Worm (Caenorhabditis elegans) whole organism, young adult: Measurements from ENCODE around the gene C56G2.4.

Experiments
- B0035.1 ChIP-seq: sonication (generic microtip); optimal IDR thresholded peaks from 2 replicates; lab custom pipeline; 2016; ENCODE audit warnings: missing genetic modification characterization, mild to moderate bottlenecking, missing compliant biosample characterization, missing genotype, missing genetic modification reagents
- C06A6.2 ChIP-seq: fragments of 200-800 bp; sonication (Bioruptor generic); conservative IDR thresholded peaks from 2 replicates; pipeline ENCODE4 v1.3.6; 2022; ENCODE audit warnings: missing genetic modification characterization, missing compliant biosample characterization
- C17E4.6 ChIP-seq: fragments of 200-800 bp; sonication (Bioruptor generic); IDR thresholded peaks from 2 replicates; pipeline ENCODE4 v1.3.6; 2022; ENCODE audit warnings: missing genetic modification reagents, missing genetic modification characterization, missing compliant biosample characterization
- F33H1.4 ChIP-seq: fragments of 200-800 bp; sonication (Bioruptor generic); IDR thresholded peaks from 2 replicates; pipeline ENCODE4 v1.3.6; 2022; ENCODE audit warnings: missing genetic modification reagents, missing genetic modification characterization, missing compliant biosample characterization
- F37B4.10 ChIP-seq: fragments of 200-800 bp; sonication (Bioruptor generic); IDR thresholded peaks from 2 replicates; pipeline ENCODE4 v1.3.6; 2022; ENCODE audit warnings: missing genetic modification characterization, missing compliant biosample characterization
- F52B5.7 ChIP-seq: sonication (generic microtip); optimal IDR thresholded peaks from 2 replicates; lab custom pipeline; 2016; ENCODE audit warnings: mild to moderate bottlenecking, missing genetic modification characterization, missing compliant biosample characterization
- K11D2.4 ChIP-seq: fragments of 200-800 bp; sonication (Bioruptor generic); IDR thresholded peaks from 2 replicates; pipeline ENCODE4 v1.3.6; 2022; ENCODE audit warnings: missing genetic modification reagents, missing genetic modification characterization, missing compliant biosample characterization
- K12H6.12 ChIP-seq: fragments of 200-800 bp; sonication (Bioruptor generic); optimal IDR thresholded peaks from 2 replicates; lab custom pipeline; 2018; ENCODE audit warnings: mild to moderate bottlenecking, missing genetic modification characterization, missing compliant biosample characterization
- Y56A3A.18 ChIP-seq: fragments of 200-800 bp; sonication (Bioruptor generic); IDR thresholded peaks from 2 replicates; pipeline ENCODE4 v1.3.6; 2022; ENCODE audit warnings: missing genetic modification reagents, missing genetic modification characterization, missing compliant biosample characterization
- ZK185.1 ChIP-seq: sonication (generic microtip); optimal IDR thresholded peaks from 2 replicates; lab custom pipeline; 2016; ENCODE audit warnings: mild to moderate bottlenecking, missing genetic modification characterization, missing compliant biosample characterization; ENCODE audit not compliant: poor library complexity, severe bottlenecking
- aptf-2 ChIP-seq: fragments of 200-800 bp; sonication (Bioruptor generic); conservative IDR thresholded peaks from 2 replicates; pipeline ENCODE4 v1.3.6; 2022; ENCODE audit warnings: missing genetic modification reagents, missing genetic modification characterization, missing compliant biosample characterization
- aptf-3 ChIP-seq: fragments of 200-800 bp; sonication (Bioruptor generic); IDR thresholded peaks from 2 replicates; pipeline ENCODE4 v1.3.6; 2022; ENCODE audit warnings: missing genetic modification characterization, missing compliant biosample characterization
- bed-1 ChIP-seq: fragments of 200-800 bp; sonication (Bioruptor generic); IDR thresholded peaks from 2 replicates; pipeline ENCODE4 v1.3.6; 2022; ENCODE audit warnings: missing genetic modification reagents, missing genetic modification characterization, missing compliant biosample characterization
- bed-2 ChIP-seq: fragments of 200-800 bp; sonication (Bioruptor generic); IDR thresholded peaks from 2 replicates; pipeline ENCODE4 v1.3.6; 2022; ENCODE audit warnings: missing genetic modification reagents, missing genetic modification characterization, missing compliant biosample characterization
- cebp-2 ChIP-seq: fragments of 200-800 bp; sonication (Bioruptor generic); IDR thresholded peaks from 2 replicates; pipeline ENCODE4 v1.3.6; 2022; ENCODE audit warnings: missing genetic modification characterization, missing compliant biosample characterization
- ceh-27 ChIP-seq: fragments of 200-800 bp; sonication (Bioruptor generic); optimal IDR thresholded peaks from 2 replicates; lab custom pipeline; 2018; ENCODE audit warnings: mild to moderate bottlenecking, missing genetic modification characterization, moderate library complexity, missing compliant biosample characterization
- ceh-91 ChIP-seq: fragments of 200-800 bp; sonication (Bioruptor generic); IDR thresholded peaks from 2 replicates; pipeline ENCODE4 v1.3.6; 2022; ENCODE audit warnings: missing genetic modification reagents, missing genetic modification characterization, missing compliant biosample characterization
- chd-7 ChIP-seq: sonication (generic microtip); optimal IDR thresholded peaks from 2 replicates; lab custom pipeline; 2016; ENCODE audit warnings: mild to moderate bottlenecking, missing genetic modification characterization, moderate library complexity, missing compliant biosample characterization
- dox-1 ChIP-seq: fragments of 200-800 bp; sonication (Bioruptor generic); IDR thresholded peaks from 2 replicates; pipeline ENCODE4 v1.3.6; 2022; ENCODE audit warnings: missing genetic modification reagents, missing genetic modification characterization, missing compliant biosample characterization
- egl-44 ChIP-seq: fragments of 200-800 bp; sonication (Bioruptor generic); IDR thresholded peaks from 2 replicates; pipeline ENCODE4 v1.3.6; 2022; ENCODE audit warnings: missing genetic modification reagents, missing genetic modification characterization, missing compliant biosample characterization
- gei-17 ChIP-seq: fragments of 200-800 bp; sonication (Bioruptor generic); optimal IDR thresholded peaks from 2 replicates; lab custom pipeline; 2018; ENCODE audit warnings: mild to moderate bottlenecking, missing genetic modification characterization, missing compliant biosample characterization
- hmg-20 ChIP-seq: fragments of 200-800 bp; sonication (Bioruptor generic); IDR thresholded peaks from 2 replicates; pipeline ENCODE4 v1.3.6; 2022; ENCODE audit warnings: missing genetic modification reagents, missing genetic modification characterization, missing compliant biosample characterization
- hrde-1 ChIP-seq: sonication (generic microtip); optimal IDR thresholded peaks from 2 replicates; lab custom pipeline; 2016; ENCODE audit warnings: missing genetic modification characterization, mild to moderate bottlenecking, missing compliant biosample characterization, moderate library complexity, missing genotype, missing genetic modification reagents, borderline replicate concordance
- lin-54 ChIP-seq: fragments of 200-800 bp; sonication (Bioruptor generic); optimal IDR thresholded peaks from 2 replicates; lab custom pipeline; 2018; ENCODE audit warnings: mild to moderate bottlenecking, missing genetic modification characterization, missing compliant biosample characterization
- lsl-1 ChIP-seq: fragments of 200-800 bp; sonication (Bioruptor generic); optimal IDR thresholded peaks from 2 replicates; lab custom pipeline; 2018; ENCODE audit warnings: mild to moderate bottlenecking, missing genetic modification characterization, moderate library complexity, missing compliant biosample characterization
- madf-3 ChIP-seq: fragments of 200-800 bp; sonication (Bioruptor generic); IDR thresholded peaks from 2 replicates; pipeline ENCODE4 v1.3.6; 2022; ENCODE audit warnings: missing genetic modification reagents, missing genetic modification characterization, missing compliant biosample characterization
- madf-6 ChIP-seq: fragments of 200-800 bp; sonication (Bioruptor generic); IDR thresholded peaks from 2 replicates; pipeline ENCODE4 v1.3.6; 2022; ENCODE audit warnings: missing genetic modification reagents, missing genetic modification characterization, missing compliant biosample characterization
- madf-8 ChIP-seq: fragments of 200-800 bp; sonication (Bioruptor generic); conservative IDR thresholded peaks from 2 replicates; pipeline ENCODE4 v1.3.6; 2022; ENCODE audit warnings: missing genetic modification reagents, missing genetic modification characterization, missing compliant biosample characterization
- pbrm-1 ChIP-seq: fragments of 200-800 bp; sonication (Bioruptor generic); IDR thresholded peaks from 2 replicates; pipeline ENCODE4 v1.3.6; 2022; ENCODE audit warnings: missing genetic modification reagents, missing genetic modification characterization, missing compliant biosample characterization
- pha-4 ChIP-seq: fragments of 150-350 bp; sonication (generic microtip); optimal IDR thresholded peaks from 2 replicates; lab custom pipeline; 2014; ENCODE audit warnings: missing biosample characterization, missing genetic modification reagents, missing genetic modification characterization
- sdz-38 ChIP-seq: sonication (generic microtip); optimal IDR thresholded peaks from 2 replicates; lab custom pipeline; 2016; ENCODE audit warnings: missing genotype, missing genetic modification characterization, missing compliant biosample characterization
- sea-2 ChIP-seq: fragments of 200-800 bp; sonication (Bioruptor generic); IDR thresholded peaks from 2 replicates; pipeline ENCODE4 v1.3.6; 2022; ENCODE audit warnings: missing genetic modification characterization, missing compliant biosample characterization
- snpc-1.1 ChIP-seq: sonication (generic microtip); optimal IDR thresholded peaks from 2 replicates; lab custom pipeline; 2017; ENCODE audit warnings: missing genetic modification characterization, mild to moderate bottlenecking, missing compliant biosample characterization, antibody characterized with exemption, moderate library complexity, missing genotype, missing genetic modification reagents; ENCODE audit not compliant: insufficient read depth
- tlf-1 ChIP-seq: fragments of 200-800 bp; sonication (Bioruptor generic); optimal IDR thresholded peaks from 2 replicates; lab custom pipeline; 2018; ENCODE audit warnings: mild to moderate bottlenecking, missing genetic modification characterization, missing compliant biosample characterization
- ztf-18 ChIP-seq: sonication (generic microtip); optimal IDR thresholded peaks from 2 replicates; lab custom pipeline; 2016; ENCODE audit warnings: missing genotype, mild to moderate bottlenecking, missing genetic modification characterization, missing compliant biosample characterization
- ztf-22 ChIP-seq: fragments of 200-800 bp; sonication (Bioruptor generic); optimal IDR thresholded peaks from 2 replicates; lab custom pipeline; 2018; ENCODE audit warnings: mild to moderate bottlenecking, missing genetic modification characterization, moderate library complexity, missing compliant biosample characterization

Gene C56G2.4

ce11 chrIII:6317345-6317744, 14.2 kb upstream of the C56G2.4 start:
- no peak for TF ChIP-seq aptf-2
- no peak for TF ChIP-seq ceh-91 (GFP tag; lab: Robert Waterston, UW)

- no peak for TF ChIP-seq ZK185.1 (tag; lab: Kevin White, UChicago)
- no peak for TF ChIP-seq cebp-2 (GFP tag; lab: Robert Waterston, UW)
- TF ChIP-seq ceh-27 (GFP tag; lab: Kevin White, UChicago), result no peak
- no peak for TF ChIP-seq madf-8 (GFP tag; lab: Robert Waterston, UW)
- TF ChIP-seq F37B4.10 (GFP tag; lab: Robert Waterston, UW), result no peak
- TF ChIP-seq lin-54, result no peak
- no peak for TF ChIP-seq C06A6.2 (GFP tag; lab: Robert Waterston, UW)
- no peak for TF ChIP-seq hrde-1
- no peak for TF ChIP-seq sdz-38 (tag; lab: Kevin White, UChicago)
- no peak for TF ChIP-seq pbrm-1 (GFP tag; lab: Robert Waterston, UW)
- no peak for TF ChIP-seq chd-7
- TF ChIP-seq madf-3 (GFP tag; lab: Robert Waterston, UW), result no peak
- no peak for TF ChIP-seq gei-17
- TF ChIP-seq Y56A3A.18 (GFP tag; lab: Robert Waterston, UW), result no peak
- no peak for TF ChIP-seq hmg-20 (GFP tag; lab: Robert Waterston, UW)
- no peak for TF ChIP-seq pha-4 (tag; lab: Kevin White, UChicago)
- TF ChIP-seq dox-1, result no peak
- no peak for TF ChIP-seq B0035.1
- no peak for TF ChIP-seq ztf-18 (tag; lab: Kevin White, UChicago)
- no peak for TF ChIP-seq snpc-1.1
Observed at ce11 chrIII:6324139-6324538, 7.4 kb upstream of the C56G2.4 start, which contains the start of gene C56G2.5. Gene C56G2.5 (minus strand): TSS chrIII:6324239.

- TF ChIP-seq K11D2.4 (GFP tag; lab: Robert Waterston, UW) (no peak), F33H1.4 (GFP tag; lab: Robert Waterston, UW) (no peak), egl-44 (GFP tag; lab: Robert Waterston, UW) (no peak), bed-2 (no peak), K12H6.12 (tag; lab: Kevin White, UChicago) (no peak), aptf-3 (no peak), lsl-1 (GFP tag; lab: Kevin White, UChicago) (no peak), bed-1 (no peak), F37B4.10 (GFP tag; lab: Robert Waterston, UW) (no peak), C17E4.6 (no peak), ztf-22 (no peak), F52B5.7 (no peak), tlf-1 (GFP tag; lab: Kevin White, UChicago) (no peak), sea-2 (GFP tag; lab: Robert Waterston, UW) (no peak)
Observed at ce11 chrIII:6334364-6334763, 2.8 kb downstream of the C56G2.4 start.

ce11 chrIII:6337730-6338129, 6.2 kb downstream of the C56G2.4 start:
- TF ChIP-seq madf-8 (GFP tag; lab: Robert Waterston, UW) (peak; percentile 41; the same call in 1 of the 2 replicates), madf-6 (peak; percentile 69)
